Worm (Caenorhabditis elegans) whole organism, late embryonic: Measurements from ENCODE around the gene mnk-1.

Experiments used
- C08G9.2 ChIP-seq: sonication (generic microtip); optimal IDR thresholded peaks from 2 replicates; lab custom pipeline; 2016; ENCODE audit warnings: mild to moderate bottlenecking, missing genetic modification characterization, moderate library complexity, missing compliant biosample characterization
- F13H6.1 ChIP-seq: sonication (generic microtip); optimal IDR thresholded peaks from 2 replicates; lab custom pipeline; 2016; ENCODE audit warnings: missing genetic modification characterization, missing compliant biosample characterization
- K02D7.2 ChIP-seq: sonication (generic microtip); optimal IDR thresholded peaks from 2 replicates; lab custom pipeline; 2017; ENCODE audit warnings: mild to moderate bottlenecking, missing genetic modification characterization, missing compliant biosample characterization
- K09A11.1 ChIP-seq: sonication (generic microtip); optimal IDR thresholded peaks from 2 replicates; lab custom pipeline; 2017; ENCODE audit warnings: antibody characterized with exemption, mild to moderate bottlenecking, missing genetic modification characterization, missing compliant biosample characterization; ENCODE audit not compliant: insufficient read depth
- Y22D7AL.16 ChIP-seq: sonication (generic microtip); optimal IDR thresholded peaks from 2 replicates; lab custom pipeline; 2016; ENCODE audit warnings: missing genetic modification characterization, missing compliant biosample characterization
- ahr-1 ChIP-seq: sonication (generic microtip); optimal IDR thresholded peaks from 2 replicates; lab custom pipeline; 2016; ENCODE audit warnings: missing genetic modification characterization, missing compliant biosample characterization
- ama-1 ChIP-seq: fragments of 150-350 bp; optimal IDR thresholded peaks from 2 replicates; lab custom pipeline; 2014
- ceh-18 ChIP-seq: sonication (generic microtip); optimal IDR thresholded peaks from 2 replicates; lab custom pipeline; 2016; ENCODE audit warnings: missing genetic modification characterization, missing compliant biosample characterization
- ceh-24 ChIP-seq: sonication (generic microtip); optimal IDR thresholded peaks from 2 replicates; lab custom pipeline; 2016; ENCODE audit warnings: mild to moderate bottlenecking, missing genetic modification characterization, missing compliant biosample characterization
- ceh-30 ChIP-seq: fragments of 150-350 bp; optimal IDR thresholded peaks from 2 replicates; lab custom pipeline; 2014; ENCODE audit warnings: missing biosample characterization, missing genetic modification characterization
- ceh-31 ChIP-seq: sonication (generic microtip); optimal IDR thresholded peaks from 2 replicates; lab custom pipeline; 2016; ENCODE audit warnings: missing genetic modification characterization, missing compliant biosample characterization
- ceh-34 ChIP-seq: sonication (generic microtip); optimal IDR thresholded peaks from 2 replicates; lab custom pipeline; 2016; ENCODE audit warnings: mild to moderate bottlenecking, missing genetic modification characterization, missing compliant biosample characterization
- ceh-45 ChIP-seq: fragments of 200-800 bp; sonication (Bioruptor generic); IDR thresholded peaks from 2 replicates; pipeline ENCODE4 v1.3.6; 2022; ENCODE audit warnings: missing genetic modification reagents, missing genetic modification characterization, missing compliant biosample characterization
- ceh-48 ChIP-seq: sonication (generic microtip); optimal IDR thresholded peaks from 2 replicates; lab custom pipeline; 2016; ENCODE audit warnings: missing genetic modification characterization, inconsistent platforms, missing compliant biosample characterization
- che-1 ChIP-seq: sonication (generic microtip); optimal IDR thresholded peaks from 2 replicates; lab custom pipeline; 2016; ENCODE audit warnings: mild to moderate bottlenecking, missing genetic modification characterization, missing compliant biosample characterization
- dmd-4 ChIP-seq: sonication (generic microtip); optimal IDR thresholded peaks from 2 replicates; lab custom pipeline; 2016; ENCODE audit warnings: borderline replicate concordance, missing genetic modification characterization, missing compliant biosample characterization
- dve-1 ChIP-seq: sonication (generic microtip); optimal IDR thresholded peaks from 2 replicates; lab custom pipeline; 2017; ENCODE audit warnings: antibody characterized with exemption, mild to moderate bottlenecking, missing genetic modification characterization, missing compliant biosample characterization
- elt-2 ChIP-seq: sonication (generic microtip); optimal IDR thresholded peaks from 2 replicates; lab custom pipeline; 2016; ENCODE audit warnings: missing genetic modification reagents, missing genetic modification characterization, missing compliant biosample characterization
- elt-4 ChIP-seq: sonication (generic microtip); optimal IDR thresholded peaks from 2 replicates; lab custom pipeline; 2016; ENCODE audit warnings: missing genetic modification characterization, missing compliant biosample characterization
- ets-4 ChIP-seq: sonication (generic microtip); optimal IDR thresholded peaks from 2 replicates; lab custom pipeline; 2016; ENCODE audit warnings: missing genetic modification characterization, missing compliant biosample characterization
- eyg-1 ChIP-seq: sonication (generic microtip); optimal IDR thresholded peaks from 2 replicates; lab custom pipeline; 2016; ENCODE audit warnings: missing genotype, missing genetic modification characterization, missing compliant biosample characterization
- fkh-6 ChIP-seq: sonication (generic microtip); optimal IDR thresholded peaks from 2 replicates; lab custom pipeline; 2016; ENCODE audit warnings: missing genetic modification characterization, missing compliant biosample characterization
- gmeb-2 ChIP-seq: sonication (generic microtip); optimal IDR thresholded peaks from 2 replicates; lab custom pipeline; 2016; ENCODE audit warnings: missing genetic modification characterization, inconsistent platforms, missing compliant biosample characterization
- hlh-13 ChIP-seq: fragments of 200-800 bp; sonication (Bioruptor generic); optimal IDR thresholded peaks from 2 replicates; lab custom pipeline; 2018; ENCODE audit warnings: mild to moderate bottlenecking, missing genetic modification characterization, missing compliant biosample characterization
- hlh-30 ChIP-seq: sonication (generic microtip); optimal IDR thresholded peaks from 2 replicates; lab custom pipeline; 2017; ENCODE audit warnings: antibody characterized with exemption, missing genetic modification characterization, missing compliant biosample characterization; ENCODE audit not compliant: insufficient read depth
- hlh-8 ChIP-seq: sonication (generic microtip); optimal IDR thresholded peaks from 2 replicates; lab custom pipeline; 2016; ENCODE audit warnings: missing genotype, missing genetic modification characterization, missing compliant biosample characterization
- lim-6 ChIP-seq: sonication (generic microtip); optimal IDR thresholded peaks from 2 replicates; lab custom pipeline; 2016; ENCODE audit warnings: missing genetic modification characterization, missing compliant biosample characterization
- lin-11 ChIP-seq: fragments of 200-800 bp; sonication (Bioruptor generic); optimal IDR thresholded peaks from 2 replicates; lab custom pipeline; 2018; ENCODE audit warnings: mild to moderate bottlenecking, missing genetic modification characterization, missing compliant biosample characterization
- madf-2 ChIP-seq: sonication (generic microtip); optimal IDR thresholded peaks from 2 replicates; lab custom pipeline; 2017; ENCODE audit warnings: missing genetic modification characterization, missing compliant biosample characterization
- nhr-11 ChIP-seq: fragments of 150-350 bp; optimal IDR thresholded peaks from 2 replicates; lab custom pipeline; 2014; ENCODE audit warnings: missing biosample characterization, missing genetic modification characterization
- odd-2 ChIP-seq: sonication (generic microtip); optimal IDR thresholded peaks from 2 replicates; lab custom pipeline; 2017; ENCODE audit warnings: antibody characterized with exemption, mild to moderate bottlenecking, missing genetic modification characterization, missing compliant biosample characterization
- pag-3 ChIP-seq: sonication (generic microtip); optimal IDR thresholded peaks from 2 replicates; lab custom pipeline; 2016; ENCODE audit warnings: missing compliant biosample characterization, missing genetic modification characterization, borderline replicate concordance
- pat-9 ChIP-seq: fragments of 200-800 bp; sonication (Bioruptor generic); optimal IDR thresholded peaks from 2 replicates; lab custom pipeline; 2018; ENCODE audit warnings: mild to moderate bottlenecking, missing genetic modification characterization, moderate library complexity, missing compliant biosample characterization
- pax-1 ChIP-seq: fragments of 150-350 bp; optimal IDR thresholded peaks from 2 replicates; lab custom pipeline; 2014; ENCODE audit warnings: missing biosample characterization, missing genetic modification characterization
- pha-4 ChIP-seq: fragments of 150-350 bp; optimal IDR thresholded peaks from 2 replicates; lab custom pipeline; 2018; ENCODE audit warnings: missing biosample characterization, missing genetic modification reagents, missing genetic modification characterization
- pqm-1 ChIP-seq: sonication (generic microtip); optimal IDR thresholded peaks from 2 replicates; lab custom pipeline; 2016; ENCODE audit warnings: missing genetic modification characterization, missing compliant biosample characterization
- ref-2 ChIP-seq: sonication (generic microtip); optimal IDR thresholded peaks from 2 replicates; lab custom pipeline; 2016; ENCODE audit warnings: missing genetic modification characterization, missing compliant biosample characterization
- rnt-1 ChIP-seq: sonication (generic microtip); optimal IDR thresholded peaks from 2 replicates; lab custom pipeline; 2016; ENCODE audit warnings: missing genetic modification characterization, missing compliant biosample characterization
- sox-2 ChIP-seq: fragments of 200-800 bp; sonication (Bioruptor generic); IDR thresholded peaks from 2 replicates; pipeline ENCODE4 v1.3.6; 2022; ENCODE audit warnings: missing genetic modification reagents, missing genetic modification characterization, missing compliant biosample characterization
- sox-4 ChIP-seq: sonication (generic microtip); optimal IDR thresholded peaks from 2 replicates; lab custom pipeline; 2017; ENCODE audit warnings: mild to moderate bottlenecking, missing genetic modification characterization, inconsistent platforms, missing compliant biosample characterization
- tbx-2 ChIP-seq: sonication (generic microtip); optimal IDR thresholded peaks from 2 replicates; lab custom pipeline; 2016; ENCODE audit warnings: missing genetic modification characterization, missing compliant biosample characterization
- ttx-3 ChIP-seq: sonication (generic microtip); optimal IDR thresholded peaks from 2 replicates; lab custom pipeline; 2016; ENCODE audit warnings: missing genetic modification reagents, missing genetic modification characterization, missing compliant biosample characterization
- unc-86 ChIP-seq: sonication (generic microtip); optimal IDR thresholded peaks from 2 replicates; lab custom pipeline; 2016; ENCODE audit warnings: missing genetic modification characterization, missing compliant biosample characterization
- zip-5 ChIP-seq: sonication (generic microtip); optimal IDR thresholded peaks from 2 replicates; lab custom pipeline; 2016; ENCODE audit warnings: missing genetic modification characterization, missing compliant biosample characterization

Gene mnk-1

DNA sequence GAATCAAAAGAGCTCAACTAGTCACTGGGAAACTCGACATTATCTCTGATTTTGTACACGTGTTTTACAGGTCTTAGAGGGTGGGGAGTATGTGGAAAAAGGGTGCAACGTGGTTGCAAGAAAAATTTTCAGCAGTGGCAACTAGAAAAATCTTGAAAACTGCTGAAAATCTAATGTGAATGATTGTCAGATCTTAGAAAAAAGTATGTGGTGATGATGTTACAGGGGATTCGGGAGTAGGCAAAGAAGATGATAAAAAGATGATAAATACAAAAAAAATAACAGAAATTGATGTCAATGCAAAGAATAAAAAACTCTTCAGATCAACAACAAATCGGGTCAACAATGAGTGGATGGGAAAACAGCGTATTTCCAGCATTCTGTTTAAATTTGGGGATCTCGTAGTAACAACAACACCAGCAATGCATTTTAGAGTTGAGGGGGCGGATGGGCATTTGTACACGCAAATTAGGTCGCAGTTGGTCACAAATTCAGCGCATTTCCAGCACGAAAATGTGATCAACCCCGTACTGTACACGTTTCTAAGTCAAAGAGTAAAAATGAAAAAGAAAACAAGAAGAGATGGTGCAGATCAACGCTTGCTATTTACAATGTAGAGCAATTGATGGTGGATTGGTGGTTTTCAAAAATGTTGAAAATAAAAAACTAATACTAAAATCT, 11.2 kb downstream of the mnk-1 start:
- TF ChIP-seq elt-2 (no peak), ets-4 (tag; lab: Kevin White, UChicago) (no peak), sox-4 (tag; lab: Kevin White, UChicago) (no peak), nhr-11 (tag; lab: Kevin White, UChicago) (peak; percentile 1), madf-2 (no peak), hlh-13 (GFP tag; lab: Kevin White, UChicago) (no peak), pqm-1 (tag; lab: Kevin White, UChicago) (no peak)

DNA sequence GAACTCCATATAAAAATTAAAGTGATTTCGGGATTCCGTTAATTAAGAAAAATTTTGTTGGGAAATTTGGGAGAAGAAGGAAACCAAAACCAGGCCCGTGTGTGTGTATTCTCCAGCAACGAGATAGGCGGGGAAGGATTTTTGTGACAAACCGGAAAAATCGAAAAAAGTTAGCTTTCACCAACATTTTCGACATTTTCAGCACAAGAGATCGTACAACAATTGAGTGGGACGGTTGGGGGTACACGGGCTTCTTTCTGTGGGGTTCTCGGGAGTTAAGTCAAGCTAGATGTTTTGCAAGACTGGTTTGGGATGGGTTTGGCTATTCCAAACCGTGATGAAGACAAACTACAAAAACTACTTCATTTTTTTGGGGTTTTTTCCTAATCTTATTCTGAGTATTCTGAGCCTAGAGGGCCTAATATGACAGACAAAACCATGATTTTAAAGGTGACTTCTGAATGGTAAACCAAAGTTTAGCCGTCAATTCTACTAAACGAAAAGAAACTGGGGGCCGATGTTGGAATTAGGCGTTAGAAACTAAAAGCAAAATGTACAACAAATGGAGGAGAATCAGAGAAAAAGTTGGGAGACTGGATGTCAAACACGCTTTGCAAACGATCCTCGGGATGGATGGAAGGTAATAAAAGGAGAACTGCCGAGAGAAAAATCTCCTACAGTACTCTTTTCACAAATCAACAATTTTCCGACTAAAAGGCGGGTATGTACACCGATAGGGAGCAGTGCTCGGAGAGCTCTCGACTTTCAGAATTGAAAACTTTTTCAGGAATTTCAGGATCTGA, 12.0 kb downstream of the mnk-1 start:
- no peak for TF ChIP-seq pag-3 (tag; lab: Kevin White, UChicago)
- no peak for TF ChIP-seq rnt-1 (tag; lab: Kevin White, UChicago)
- TF ChIP-seq ref-2: no peak
- TF ChIP-seq ceh-48: no peak
- TF ChIP-seq eyg-1: no peak
- TF ChIP-seq elt-4 (tag; lab: Kevin White, UChicago): no peak
- no peak for TF ChIP-seq dve-1 (tag; lab: Kevin White, UChicago)
- no peak for TF ChIP-seq ahr-1 (tag; lab: Kevin White, UChicago)
- TF ChIP-seq zip-5 (tag; lab: Kevin White, UChicago): no peak
- no peak for TF ChIP-seq madf-2
- no peak for TF ChIP-seq ttx-3
- no peak for TF ChIP-seq sox-2
- TF ChIP-seq F13H6.1 (tag; lab: Kevin White, UChicago): no peak
- TF ChIP-seq lin-11 (tag; lab: Kevin White, UChicago): no peak

DNA sequence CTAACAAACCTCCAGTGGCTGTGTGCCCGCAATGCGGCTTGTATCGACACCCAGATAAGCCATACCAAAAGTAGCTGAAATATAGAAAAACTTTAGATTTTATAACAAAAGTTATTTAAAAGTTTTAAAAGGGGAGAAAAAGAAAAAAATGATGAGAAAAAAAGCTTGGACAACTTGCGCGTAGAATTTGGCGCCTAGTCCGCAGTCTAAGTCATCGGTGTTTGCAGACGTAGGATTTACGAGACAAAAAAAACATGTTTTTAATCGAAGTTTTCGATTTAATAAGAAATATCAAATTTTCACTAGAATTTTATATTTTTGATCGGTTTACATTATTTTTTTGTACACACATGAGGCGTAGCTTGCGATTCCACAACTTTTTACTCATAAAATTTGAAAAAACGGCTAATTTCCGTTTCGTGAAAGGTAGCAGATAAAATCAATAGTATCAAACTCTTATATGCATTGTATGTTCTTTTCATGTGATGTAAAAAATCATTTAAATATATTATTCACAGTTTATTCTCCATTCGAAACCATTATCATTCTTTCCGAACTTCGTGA, 12.8 kb downstream of the mnk-1 start, which contains the start of gene pro-1:
Gene pro-1 (minus strand): TSS at position 74 of the 564 bp plus-strand sequence.
- no peak for TF ChIP-seq pha-4
- TF ChIP-seq hlh-13 (GFP tag; lab: Kevin White, UChicago): no peak
- TF ChIP-seq fkh-6 (tag; lab: Kevin White, UChicago): no peak
- TF ChIP-seq nhr-11 (tag; lab: Kevin White, UChicago): no peak
- peak; percentile 14 for TF ChIP-seq ceh-31 (tag; lab: Kevin White, UChicago)
- peak; percentile 45 for TF ChIP-seq gmeb-2
- TF ChIP-seq K09A11.1: no peak
- peak; percentile 17 for TF ChIP-seq tbx-2
- TF ChIP-seq dve-1 (tag; lab: Kevin White, UChicago): peak; percentile 19
- TF ChIP-seq pat-9 (tag; lab: Kevin White, UChicago): no peak
- no peak for TF ChIP-seq K02D7.2 (tag; lab: Kevin White, UChicago)
- peak; percentile 10 for TF ChIP-seq che-1 (tag; lab: Kevin White, UChicago)
- no peak for TF ChIP-seq ceh-34
- peak; percentile 29 for TF ChIP-seq F13H6.1 (tag; lab: Kevin White, UChicago)
- no peak for TF ChIP-seq ceh-30 (tag; lab: Kevin White, UChicago)
- no peak for TF ChIP-seq ceh-18
- no peak for TF ChIP-seq odd-2 (tag; lab: Kevin White, UChicago)
- no peak for TF ChIP-seq dmd-4
- TF ChIP-seq ttx-3: no peak
- TF ChIP-seq ahr-1 (tag; lab: Kevin White, UChicago): no peak
- no peak for TF ChIP-seq C08G9.2
- peak; percentile 43 for TF ChIP-seq elt-2
- TF ChIP-seq ceh-48: no peak
- TF ChIP-seq unc-86 (tag; lab: Kevin White, UChicago): no peak
- no peak for TF ChIP-seq ceh-24 (tag; lab: Kevin White, UChicago)
- no peak for TF ChIP-seq pqm-1 (tag; lab: Kevin White, UChicago)
- no peak for TF ChIP-seq lim-6
- TF ChIP-seq hlh-30 (tag; lab: Kevin White, UChicago): no peak
- no peak for TF ChIP-seq pag-3 (tag; lab: Kevin White, UChicago)
- peak; percentile 62 for TF ChIP-seq pax-1
- TF ChIP-seq ets-4 (tag; lab: Kevin White, UChicago): no peak
- TF ChIP-seq sox-4 (tag; lab: Kevin White, UChicago): no peak
- TF ChIP-seq Y22D7AL.16 (tag; lab: Kevin White, UChicago): peak; percentile 25
- 0 out of 2 replicates have a peak, but pooled peaks have one; percentile 11 for TF ChIP-seq ceh-45
- no peak for TF ChIP-seq rnt-1 (tag; lab: Kevin White, UChicago)
- peak; percentile 82 for TF ChIP-seq ama-1 (lab: Kevin White, UChicago)
- TF ChIP-seq hlh-8 (tag; lab: Kevin White, UChicago): no peak
